Fruit fly (Drosophila melanogaster): ENCODE measurements around the gene CG14441.

Gene CG14441

dm6 chrX:6696467-6696866, 2.8 kb upstream of the CG14441 start (continued):
- peak; percentile 45 for TF ChIP-seq CG1233 (GFP tag; optimal IDR thresholded peaks at IDR 0.05)
- peak; percentile 54 for TF ChIP-seq tap (tag; optimal IDR thresholded peaks at IDR 0.05)
- no peak for TF ChIP-seq zen (tag; optimal IDR thresholded peaks at IDR 0.05)
- peak; percentile 71 for TF ChIP-seq CG7839 (tag; optimal IDR thresholded peaks at IDR 0.05)
- peak; percentile 34 for TF ChIP-seq CG2116 (GFP tag; optimal IDR thresholded peaks at IDR 0.05)
- TF ChIP-seq slbo (GFP tag; IDR thresholded peaks at IDR 0.05) = peak; percentile 71
- no peak for TF ChIP-seq Elba2 (GFP tag; optimal IDR thresholded peaks at IDR 0.05)
- TF ChIP-seq CG18011 (GFP tag; optimal IDR thresholded peaks at IDR 0.05) = peak; percentile 46
- TF ChIP-seq en (GFP tag; optimal IDR thresholded peaks at IDR 0.05) = peak; percentile 9
- TF ChIP-seq vfl (GFP tag; optimal IDR thresholded peaks at IDR 0.05) = peak; percentile 38
- TF ChIP-seq Sry-β (GFP tag; optimal IDR thresholded peaks at IDR 0.05) = no peak
- peak; percentile 79 for TF ChIP-seq CG2120 (GFP tag; optimal IDR thresholded peaks at IDR 0.05)
- TF ChIP-seq CG3995 (GFP tag; optimal IDR thresholded peaks at IDR 0.05) = no peak
- TF ChIP-seq B-H1 (GFP tag; IDR thresholded peaks at IDR 0.05) = no peak; the same call in 2 of the 3 replicates
- TF ChIP-seq mirr (GFP tag; optimal IDR thresholded peaks at IDR 0.05) = peak; percentile 35
- peak; percentile 22 for TF ChIP-seq Spps (tag; optimal IDR thresholded peaks at IDR 0.05)
- TF ChIP-seq ase (GFP tag; IDR thresholded peaks at IDR 0.05) = peak; percentile 50; the same call in 1 of the 3 replicates
- TF ChIP-seq knrl (GFP tag; IDR thresholded peaks at IDR 0.05; ENCODE audit: partially characterized antibody) = no peak
- TF ChIP-seq Lim3 (GFP tag; IDR thresholded peaks at IDR 0.05) = no peak
- peak; percentile 51 for TF ChIP-seq CG9817 (tag; optimal IDR thresholded peaks at IDR 0.05)
- peak; percentile 12 for TF ChIP-seq trem (tag; optimal IDR thresholded peaks at IDR 0.05)
- peak; percentile 52 for TF ChIP-seq D19A (tag; optimal IDR thresholded peaks at IDR 0.05)
- TF ChIP-seq fd64A (GFP tag; optimal IDR thresholded peaks at IDR 0.05) = no peak
- peak; percentile 79 for TF ChIP-seq nom (GFP tag; optimal IDR thresholded peaks at IDR 0.05)
- peak; percentile 88 for TF ChIP-seq CG17568 (GFP tag; optimal IDR thresholded peaks at IDR 0.05)
- peak; percentile 18 for TF ChIP-seq Dad (GFP tag; optimal IDR thresholded peaks at IDR 0.05)
- TF ChIP-seq sim (GFP tag; IDR thresholded peaks at IDR 0.05) = no peak
- peak; percentile 49 for TF ChIP-seq CG14710 (tag; optimal IDR thresholded peaks at IDR 0.05)
- TF ChIP-seq pan (optimal IDR thresholded peaks at IDR 0.05) = no peak
- TF ChIP-seq pan (GFP tag; optimal IDR thresholded peaks at IDR 0.05 in 1 of 2, IDR thresholded peaks at IDR 0.05 in 1 of 2) = peak in 1 of 2 experiments; percentile 76
- no peak for TF ChIP-seq CG2199 (GFP tag; IDR thresholded peaks at IDR 0.05)
- TF ChIP-seq pnt (GFP tag; optimal IDR thresholded peaks at IDR 0.05) = peak; percentile 34
- no peak for TF ChIP-seq yki (optimal IDR thresholded peaks at IDR 0.05)
- no peak for TF ChIP-seq Dp (GFP tag; optimal IDR thresholded peaks at IDR 0.05)
- TF ChIP-seq pum (GFP tag; optimal IDR thresholded peaks at IDR 0.05) = peak; percentile 19
- TF ChIP-seq sd (tag; optimal IDR thresholded peaks at IDR 0.05) = peak; percentile 17
- TF ChIP-seq CG7786 (GFP tag; optimal IDR thresholded peaks at IDR 0.05) = peak; percentile 52
- peak; percentile 79 for TF ChIP-seq scrt (GFP tag; optimal IDR thresholded peaks at IDR 0.05)
- no peak for TF ChIP-seq ftz-f1 (GFP tag; optimal IDR thresholded peaks at IDR 0.05)
- peak; percentile 10 for TF ChIP-seq Ets97D (GFP tag; optimal IDR thresholded peaks at IDR 0.05)
- peak; percentile 52; the same call in 1 of the 3 replicates for TF ChIP-seq zfh1 (GFP tag; IDR thresholded peaks at IDR 0.05)
- peak; percentile 73 for TF ChIP-seq BtbVII (GFP tag; optimal IDR thresholded peaks at IDR 0.05)
- peak; percentile 59 for TF ChIP-seq esg (GFP tag; conservative IDR thresholded peaks at IDR 0.05)
- TF ChIP-seq Atf6 (GFP tag; IDR thresholded peaks at IDR 0.05) = peak; percentile 87
- TF ChIP-seq CG10431 (GFP tag; optimal IDR thresholded peaks at IDR 0.05) = peak; percentile 48
- no peak; the same call in 1 of the 2 replicates for TF ChIP-seq bowl (GFP tag; IDR thresholded peaks at IDR 0.05)
- peak; percentile 50 for TF ChIP-seq CG10267 (tag; optimal IDR thresholded peaks at IDR 0.05)
- TF ChIP-seq bab2 (GFP tag; optimal IDR thresholded peaks at IDR 0.05) = peak; percentile 49
- peak; percentile 53 for TF ChIP-seq CG17829 (tag; optimal IDR thresholded peaks at IDR 0.05)
- peak; percentile 75 for TF ChIP-seq dysf (GFP tag; IDR thresholded peaks at IDR 0.05)
- TF ChIP-seq Atf3 (GFP tag; optimal IDR thresholded peaks at IDR 0.05) = peak; percentile 9
- no peak for TF ChIP-seq br (optimal IDR thresholded peaks at IDR 0.05)

Measured in whole organism, embryonic.